Fruit fly (Drosophila melanogaster): ENCODE measurements around the gene Dcr-1.

DNA sequence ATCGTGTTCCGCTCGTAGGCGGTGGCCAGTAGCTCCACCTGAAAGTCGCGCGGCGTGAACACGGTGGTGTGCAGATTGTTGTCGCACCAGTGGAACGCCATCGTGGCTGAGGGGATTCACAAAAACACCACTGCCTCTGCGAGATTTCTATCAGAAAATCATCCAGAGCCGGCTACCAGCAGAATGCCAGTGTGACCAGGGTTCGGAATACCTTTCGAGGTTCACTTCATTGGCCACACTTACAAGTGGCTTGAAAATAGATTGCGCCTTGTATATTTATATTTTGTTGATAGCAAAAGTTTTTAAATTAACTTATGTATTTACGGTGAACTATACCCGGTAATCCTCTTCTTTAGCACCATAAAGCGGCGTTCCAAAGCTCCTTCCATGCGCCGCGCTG lies at the start of gene Dcr-1, which contains the start of gene CG6985:
- TF ChIP-seq CG4328 (GFP tag; optimal IDR thresholded peaks at IDR 0.05), result no peak
- no peak for TF ChIP-seq fru (optimal IDR thresholded peaks at IDR 0.05)
- no peak for TF ChIP-seq slou (GFP tag; optimal IDR thresholded peaks at IDR 0.05)
- TF ChIP-seq Hr3 (GFP tag; optimal IDR thresholded peaks at IDR 0.05), result no peak
- TF ChIP-seq Neu2 (GFP tag; optimal IDR thresholded peaks at IDR 0.05; ENCODE audit: borderline replicate concordance), result no peak
- TF ChIP-seq fd102C (GFP tag; optimal IDR thresholded peaks at IDR 0.05), result no peak
- TF ChIP-seq gsb-n (tag; optimal IDR thresholded peaks at IDR 0.05), result no peak
- TF ChIP-seq lmd (GFP tag; IDR thresholded peaks at IDR 0.05), result no peak
